Fruit fly (Drosophila melanogaster) Kc167 (cell line): ENCODE data around the gene rdog.

Experiments used
- Sin3A ChIP-seq: fragments of >200 bp; optimal IDR thresholded peaks from 2 replicates; lab custom pipeline; 2018; ENCODE audit warnings: missing external identifiers
- h ChIP-seq: fragments of >200 bp; optimal IDR thresholded peaks from 3 replicates; lab custom pipeline; 2018; ENCODE audit warnings: missing external identifiers
- insv ChIP-seq: fragments of >200 bp; optimal IDR thresholded peaks from 3 replicates; lab custom pipeline; 2018; ENCODE audit warnings: missing external identifiers
- psq ChIP-seq: fragments of >200 bp; optimal IDR thresholded peaks from 2 replicates; lab custom pipeline; 2017; ENCODE audit warnings: missing external identifiers

DNA sequence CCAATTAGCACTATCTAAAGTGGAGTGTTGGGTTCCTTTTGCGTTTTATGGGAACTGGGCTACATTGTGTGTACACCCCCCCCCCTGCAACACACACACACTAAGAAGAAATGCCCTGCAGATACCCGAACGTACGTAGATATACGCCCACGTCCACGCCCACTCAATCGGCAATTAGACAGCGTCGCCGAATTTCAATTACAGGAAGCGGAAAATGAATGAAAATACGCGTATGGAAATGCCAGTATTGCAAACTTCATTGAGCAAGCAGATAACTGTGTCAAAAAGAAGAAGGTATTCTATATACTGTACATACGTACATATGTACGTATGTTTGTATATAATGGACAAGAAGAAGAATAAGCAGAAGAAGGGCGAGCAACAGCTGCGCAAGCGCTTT, 55.5 kb downstream of the rdog start:
- TF ChIP-seq h (lab: Kevin White, UChicago) (no peak), psq (no peak), insv (no peak), Sin3A (lab: Kevin White, UChicago) (no peak)
